Fruit fly (Drosophila melanogaster): ENCODE data around the gene CG9166.

The CG9166 gene

dm6 chr3L:1350924-1351215 is at the start of gene CG9166:
Gene CG9166, plus strand, starts transcription at chr3L:1351116.
- TF ChIP-seq Hnf4 (GFP tag; optimal IDR thresholded peaks at IDR 0.05), result no peak
- TF ChIP-seq Vsx2 (GFP tag; optimal IDR thresholded peaks at IDR 0.05; ENCODE audit: partially characterized antibody), result no peak
- no peak for TF ChIP-seq usp (GFP tag; optimal IDR thresholded peaks at IDR 0.05)
- no peak for TF ChIP-seq tai (GFP tag; optimal IDR thresholded peaks at IDR 0.05)
- no peak for TF ChIP-seq lola (GFP tag; optimal IDR thresholded peaks at IDR 0.05)
- no peak for TF ChIP-seq h (GFP tag; optimal IDR thresholded peaks at IDR 0.05)
- no peak for TF ChIP-seq Mio (GFP tag; optimal IDR thresholded peaks at IDR 0.05)
- no peak for TF ChIP-seq dl (GFP tag; optimal IDR thresholded peaks at IDR 0.05; ENCODE audit: insufficient read depth in 1 of 2, partially characterized antibody in 2 of 2)
- TF ChIP-seq Hr83 (GFP tag; optimal IDR thresholded peaks at IDR 0.05; ENCODE audit: poor library complexity, severe bottlenecking), result no peak
- no peak for TF ChIP-seq Sp1 (GFP tag; optimal IDR thresholded peaks at IDR 0.05)
- no peak for TF ChIP-seq dsf (GFP tag; optimal IDR thresholded peaks at IDR 0.05; ENCODE audit: borderline replicate concordance)
- no peak for TF ChIP-seq HLH106 (tag; optimal IDR thresholded peaks at IDR 0.05)

- no peak for TF ChIP-seq HLH106 (tag; optimal IDR thresholded peaks at IDR 0.05)
- TF ChIP-seq psq (GFP tag; optimal IDR thresholded peaks at IDR 0.05), result no peak
- TF ChIP-seq rgr (GFP tag; optimal IDR thresholded peaks at IDR 0.05), result no peak
- TF ChIP-seq CrebA (GFP tag; optimal IDR thresholded peaks at IDR 0.05; ENCODE audit: borderline replicate concordance), result no peak
- TF ChIP-seq Rel (GFP tag; optimal IDR thresholded peaks at IDR 0.05), result no peak
- TF ChIP-seq Rel (tag; optimal IDR thresholded peaks at IDR 0.05), result peak; percentile 36
- no peak for TF ChIP-seq lola (GFP tag; optimal IDR thresholded peaks at IDR 0.05)
- TF ChIP-seq woc (GFP tag; optimal IDR thresholded peaks at IDR 0.05), result no peak
- TF ChIP-seq dsf (GFP tag; optimal IDR thresholded peaks at IDR 0.05; ENCODE audit: borderline replicate concordance), result no peak
- TF ChIP-seq GATAd (GFP tag; optimal IDR thresholded peaks at IDR 0.05), result no peak
- TF ChIP-seq Hr83 (GFP tag; optimal IDR thresholded peaks at IDR 0.05; ENCODE audit: poor library complexity, severe bottlenecking), result no peak
- no peak for TF ChIP-seq Dfd (GFP tag; optimal IDR thresholded peaks at IDR 0.05)
- TF ChIP-seq fru (GFP tag; optimal IDR thresholded peaks at IDR 0.05), result no peak
- TF ChIP-seq Hnf4 (GFP tag; optimal IDR thresholded peaks at IDR 0.05), result no peak
- no peak for TF ChIP-seq tai (GFP tag; optimal IDR thresholded peaks at IDR 0.05)
- TF ChIP-seq Myc (optimal IDR thresholded peaks at IDR 0.05), result peak; percentile 32
- TF ChIP-seq OdsH (GFP tag; optimal IDR thresholded peaks at IDR 0.05), result no peak
- no peak for TF ChIP-seq Jra (GFP tag; optimal IDR thresholded peaks at IDR 0.05)
- peak; percentile 4 for TF ChIP-seq sv (GFP tag; optimal IDR thresholded peaks at IDR 0.05)
- TF ChIP-seq Mio (GFP tag; optimal IDR thresholded peaks at IDR 0.05), result no peak
Observed at dm6 chr3L:1302234-1302949, 48.5 kb upstream of the CG9166 start, which contains the start of the genes Rac1 and Acat2. Gene Rac1, minus strand, starts transcription at chr3L:1302683. Gene Acat2, plus strand, starts transcription at chr3L:1302944.

- TF ChIP-seq rgr (GFP tag; optimal IDR thresholded peaks at IDR 0.05), result no peak
- no peak for TF ChIP-seq foxo (GFP tag; optimal IDR thresholded peaks at IDR 0.05)
Observed at dm6 chr3L:1302950-1303352, 48.0 kb upstream of the CG9166 start.

dm6 chr3L:1305317-1305716 is 45.6 kb upstream of the CG9166 start:
- TF ChIP-seq foxo (GFP tag; optimal IDR thresholded peaks at IDR 0.05), result no peak
- no peak for TF ChIP-seq Jra (GFP tag; optimal IDR thresholded peaks at IDR 0.05)
- TF ChIP-seq rgr (GFP tag; optimal IDR thresholded peaks at IDR 0.05), result no peak
- no peak for TF ChIP-seq CG9705 (GFP tag; optimal IDR thresholded peaks at IDR 0.05)

dm6 chr3L:1307005-1307632 is 43.8 kb upstream of the CG9166 start, which contains the start of the genes Ctr9 and Nt5a:
Gene Ctr9, plus strand, starts transcription at chr3L:1307224.
Gene Nt5a, minus strand, starts transcription at chr3L:1307418.
- TF ChIP-seq HLH106 (tag; optimal IDR thresholded peaks at IDR 0.05) (peak; percentile 55), tai (GFP tag; optimal IDR thresholded peaks at IDR 0.05) (no peak), CrebA (GFP tag; optimal IDR thresholded peaks at IDR 0.05; ENCODE audit: borderline replicate concordance) (no peak), CG9705 (GFP tag; optimal IDR thresholded peaks at IDR 0.05) (peak; percentile 38), usp (GFP tag; optimal IDR thresholded peaks at IDR 0.05) (no peak), Myc (optimal IDR thresholded peaks at IDR 0.05) (peak; percentile 90), Mio (GFP tag; optimal IDR thresholded peaks at IDR 0.05) (no peak), Dfd (GFP tag; optimal IDR thresholded peaks at IDR 0.05) (no peak), pan (optimal IDR thresholded peaks at IDR 0.05) (no peak), h (GFP tag; optimal IDR thresholded peaks at IDR 0.05) (no peak), brk (GFP tag; optimal IDR thresholded peaks at IDR 0.05) (no peak), Abd-B (GFP tag; optimal IDR thresholded peaks at IDR 0.05) (no peak), foxo (GFP tag; optimal IDR thresholded peaks at IDR 0.05) (peak in 1 of 2 experiments; percentile 69), Rel (GFP tag; optimal IDR thresholded peaks at IDR 0.05) (no peak), Rel (tag; optimal IDR thresholded peaks at IDR 0.05) (peak; percentile 66), CG32264 (GFP tag; optimal IDR thresholded peaks at IDR 0.05) (no peak), rgr (GFP tag; optimal IDR thresholded peaks at IDR 0.05) (peak; percentile 64), Sp1 (GFP tag; optimal IDR thresholded peaks at IDR 0.05) (peak; percentile 44), Dif (GFP tag; optimal IDR thresholded peaks at IDR 0.05; ENCODE audit: partially characterized antibody) (no peak), sage (GFP tag; optimal IDR thresholded peaks at IDR 0.05) (no peak), Hnf4 (GFP tag; optimal IDR thresholded peaks at IDR 0.05) (no peak), sv (GFP tag; optimal IDR thresholded peaks at IDR 0.05) (no peak), lola (GFP tag; optimal IDR thresholded peaks at IDR 0.05) (no peak), Hr83 (GFP tag; optimal IDR thresholded peaks at IDR 0.05; ENCODE audit: poor library complexity, severe bottlenecking) (peak; percentile 89), psq (GFP tag; optimal IDR thresholded peaks at IDR 0.05) (peak; percentile 75), dsf (GFP tag; optimal IDR thresholded peaks at IDR 0.05; ENCODE audit: borderline replicate concordance) (no peak), Vsx2 (GFP tag; optimal IDR thresholded peaks at IDR 0.05; ENCODE audit: partially characterized antibody) (no peak), dmrt93B (GFP tag; optimal IDR thresholded peaks at IDR 0.05) (no peak), N (GFP tag; optimal IDR thresholded peaks at IDR 0.05) (no peak), br (GFP tag; optimal IDR thresholded peaks at IDR 0.05) (no peak)
